Fruit fly (Drosophila melanogaster) whole organism, embryonic: ENCODE measurements around the gene bor.
A peak's percentile ranks its signal among the peaks of the same experiment; 100 is the strongest.

Experiments
- CG10267 ChIP-seq: fragments of 200-800 bp; sonication (Bioruptor generic); optimal IDR thresholded peaks from 2 replicates; lab custom pipeline; 2018; ENCODE audit warnings: missing biosample characterization, mild to moderate bottlenecking, missing genetic modification characterization, moderate library complexity
- CG10565 ChIP-seq: fragments of 200-800 bp; sonication (Bioruptor generic); optimal IDR thresholded peaks from 3 replicates; lab custom pipeline; 2016; ENCODE audit warnings: missing biosample characterization, mild to moderate bottlenecking, missing genetic modification characterization
- CG11085 ChIP-seq: fragments of 200-800 bp; sonication (Bioruptor generic); IDR thresholded peaks from 2 replicates; pipeline ENCODE4 v1.3.6; 2022; ENCODE audit warnings: missing biosample characterization, missing genetic modification characterization
- CG11695 ChIP-seq: fragments of 200-800 bp; sonication (Bioruptor generic); IDR thresholded peaks from 3 replicates; pipeline ENCODE4 v1.3.6; 2022; ENCODE audit warnings: missing biosample characterization, missing genetic modification characterization
- CG13123 ChIP-seq: fragments of 200-800 bp; sonication (Bioruptor generic); optimal IDR thresholded peaks from 2 replicates; lab custom pipeline; 2016; ENCODE audit warnings: missing biosample characterization, missing genetic modification characterization
- CG13894 ChIP-seq: fragments of 200-800 bp; sonication (Bioruptor generic); optimal IDR thresholded peaks from 3 replicates; lab custom pipeline; 2018; ENCODE audit warnings: missing biosample characterization, mild to moderate bottlenecking, missing genetic modification characterization, moderate library complexity
- CG14050 ChIP-seq: fragments of 200-800 bp; sonication (Bioruptor generic); IDR thresholded peaks from 3 replicates; pipeline ENCODE4 v1.3.6; 2022; ENCODE audit warnings: missing biosample characterization, missing genetic modification characterization
- CG15601 ChIP-seq: fragments of 200-800 bp; sonication (Bioruptor generic); optimal IDR thresholded peaks from 3 replicates; lab custom pipeline; 2019; ENCODE audit warnings: missing biosample characterization, mild to moderate bottlenecking, missing genetic modification characterization, moderate library complexity
- CG1647 ChIP-seq: fragments of 200-800 bp; sonication (Bioruptor generic); optimal IDR thresholded peaks from 3 replicates; lab custom pipeline; 2016; ENCODE audit warnings: missing biosample characterization, missing genetic modification characterization
- CG2678 ChIP-seq: fragments of 200-800 bp; sonication (Bioruptor generic); optimal IDR thresholded peaks from 3 replicates; lab custom pipeline; 2019; ENCODE audit warnings: missing biosample characterization, mild to moderate bottlenecking, missing genetic modification characterization, moderate library complexity
- CG31224 ChIP-seq: fragments of 200-800 bp; sonication (Bioruptor generic); IDR thresholded peaks from 2 replicates; pipeline ENCODE4 v1.3.6; 2022; ENCODE audit warnings: missing biosample characterization, missing genetic modification characterization
- CG32767 ChIP-seq: fragments of 200-800 bp; sonication (Bioruptor generic); IDR thresholded peaks from 2 replicates; pipeline ENCODE4 v1.3.6; 2022; ENCODE audit warnings: missing biosample characterization, missing genetic modification characterization
- CG34224 ChIP-seq: fragments of 200-800 bp; sonication (Bioruptor generic); IDR thresholded peaks from 3 replicates; pipeline ENCODE4 v1.3.6; 2022; ENCODE audit warnings: missing biosample characterization, missing genetic modification characterization; ENCODE audit not compliant: partially characterized antibody
- CG3995 ChIP-seq: fragments of 200-800 bp; sonication (Bioruptor generic); optimal IDR thresholded peaks from 3 replicates; lab custom pipeline; 2016; ENCODE audit warnings: missing biosample characterization, missing genetic modification characterization
- CG4617 ChIP-seq: fragments of 200-800 bp; sonication (Bioruptor generic); optimal IDR thresholded peaks from 3 replicates; lab custom pipeline; 2016; ENCODE audit warnings: missing biosample characterization, missing genetic modification characterization, borderline replicate concordance
- CG4707 ChIP-seq: fragments of 200-800 bp; sonication (Bioruptor generic); optimal IDR thresholded peaks from 2 replicates; lab custom pipeline; 2018; ENCODE audit warnings: missing biosample characterization, mild to moderate bottlenecking, missing genetic modification characterization, moderate library complexity
- CG6765 ChIP-seq: fragments of 200-800 bp; sonication (Bioruptor generic); optimal IDR thresholded peaks from 3 replicates; lab custom pipeline; 2017; ENCODE audit warnings: missing biosample characterization, mild to moderate bottlenecking, missing genetic modification characterization
- CG7786 ChIP-seq: fragments of 200-800 bp; sonication (Bioruptor generic); optimal IDR thresholded peaks from 2 replicates; lab custom pipeline; 2016; ENCODE audit warnings: missing biosample characterization, missing genetic modification characterization
- CG7963 ChIP-seq: fragments of 200-800 bp; sonication (Bioruptor generic); IDR thresholded peaks from 3 replicates; pipeline ENCODE4 v1.3.6; 2022; ENCODE audit warnings: missing biosample characterization, missing genetic modification characterization; ENCODE audit not compliant: partially characterized antibody
- CG8089 ChIP-seq: fragments of 200-800 bp; sonication (Bioruptor generic); optimal IDR thresholded peaks from 3 replicates; lab custom pipeline; 2016; ENCODE audit warnings: missing biosample characterization, missing genetic modification characterization
- CG8281 ChIP-seq: fragments of 200-800 bp; sonication (Bioruptor generic); optimal IDR thresholded peaks from 2 replicates; lab custom pipeline; 2018; ENCODE audit warnings: missing biosample characterization, mild to moderate bottlenecking, missing genetic modification characterization, moderate library complexity
- Chrac-16 ChIP-seq: fragments of 200-800 bp; sonication (Bioruptor generic); optimal IDR thresholded peaks from 3 replicates; lab custom pipeline; 2016; ENCODE audit warnings: missing biosample characterization, missing genetic modification characterization
- Dad ChIP-seq: fragments of 200-800 bp; sonication (Bioruptor generic); optimal IDR thresholded peaks from 3 replicates; lab custom pipeline; 2016; ENCODE audit warnings: missing biosample characterization, missing genetic modification characterization
- Dref ChIP-seq: fragments of 200-800 bp; sonication (Bioruptor generic); IDR thresholded peaks from 2 replicates; pipeline ENCODE4 v1.3.6; 2022; ENCODE audit warnings: missing biosample characterization, missing genetic modification characterization
- HLHmδ ChIP-seq: fragments of 200-800 bp; sonication (Bioruptor generic); optimal IDR thresholded peaks from 2 replicates; lab custom pipeline; 2018; ENCODE audit warnings: missing biosample characterization, mild to moderate bottlenecking, missing genetic modification characterization, moderate library complexity
- MBD-R2 ChIP-seq: fragments of 200-800 bp; sonication (Bioruptor generic); IDR thresholded peaks from 2 replicates; pipeline ENCODE4 v1.3.6; 2022; ENCODE audit warnings: missing biosample characterization, missing genetic modification characterization
- MTF-1 ChIP-seq: fragments of 200-800 bp; sonication (Bioruptor generic); optimal IDR thresholded peaks from 2 replicates; lab custom pipeline; 2018; ENCODE audit warnings: missing biosample characterization, mild to moderate bottlenecking, missing genetic modification characterization, borderline replicate concordance
- Mad ChIP-seq: fragments of 200-800 bp; sonication (Bioruptor generic); optimal IDR thresholded peaks from 2 replicates; lab custom pipeline; 2016; ENCODE audit warnings: missing biosample characterization, missing genetic modification characterization
- Rx ChIP-seq: fragments of 200-800 bp; sonication (Bioruptor generic); IDR thresholded peaks from 2 replicates; pipeline ENCODE4 v1.3.6; 2022; ENCODE audit warnings: missing biosample characterization, missing genetic modification characterization
- Sry-δ ChIP-seq: fragments of 200-800 bp; sonication (Bioruptor generic); optimal IDR thresholded peaks from 2 replicates; lab custom pipeline; 2016; ENCODE audit warnings: missing biosample characterization, missing genetic modification characterization
- Trl ChIP-seq, 3 experiments: fragments of >200 bp in 2 of 3; fragments of 200-800 bp in 1 of 3; sonication (Bioruptor generic) in 1 of 3; optimal IDR thresholded peaks; 2 replicates in 1 of 3; 3 replicates in 2 of 3; lab custom pipeline; 2016 to 2017; ENCODE audit warnings: missing biosample characterization in 1 of 3, missing genetic modification characterization in 1 of 3
- Usf ChIP-seq: fragments of 200-800 bp; sonication (Bioruptor generic); optimal IDR thresholded peaks from 2 replicates; lab custom pipeline; 2017; ENCODE audit warnings: missing genotype, missing biosample characterization, missing genetic modification characterization
- abd-A ChIP-seq: fragments of 200-800 bp; sonication (Bioruptor generic); optimal IDR thresholded peaks from 3 replicates; lab custom pipeline; 2019; ENCODE audit warnings: missing biosample characterization, mild to moderate bottlenecking, missing genetic modification characterization, moderate library complexity
- ap ChIP-seq: fragments of 200-800 bp; sonication (Bioruptor generic); IDR thresholded peaks from 2 replicates; pipeline ENCODE4 v1.3.6; 2022; ENCODE audit warnings: missing biosample characterization, missing genetic modification characterization
- croc ChIP-seq: fragments of 200-800 bp; sonication (Bioruptor generic); conservative IDR thresholded peaks from 3 replicates; pipeline ENCODE4 v1.3.6; 2022; ENCODE audit warnings: missing biosample characterization, missing genetic modification characterization
- fd102C ChIP-seq: fragments of 200-800 bp; sonication (Bioruptor generic); optimal IDR thresholded peaks from 2 replicates; lab custom pipeline; 2018; ENCODE audit warnings: missing biosample characterization, mild to moderate bottlenecking, missing genetic modification characterization, moderate library complexity
- gce ChIP-seq: fragments of 200-800 bp; sonication (Bioruptor generic); IDR thresholded peaks from 3 replicates; pipeline ENCODE4 v1.3.6; 2022; ENCODE audit warnings: missing biosample characterization, missing genetic modification characterization
- gsb-n ChIP-seq: fragments of 200-800 bp; sonication (Bioruptor generic); optimal IDR thresholded peaks from 3 replicates; lab custom pipeline; 2018; ENCODE audit warnings: missing biosample characterization, mild to moderate bottlenecking, missing genetic modification characterization
- lov ChIP-seq, 2 experiments: fragments of 200-800 bp in 1 of 2; fragments of >200 bp in 1 of 2; sonication (Bioruptor generic) in 1 of 2; IDR thresholded peaks in 1 of 2; optimal IDR thresholded peaks in 1 of 2; 2 replicates in 1 of 2; 3 replicates in 1 of 2; pipeline versions ENCODE4 v1.3.6 to Lab custom; 2017 to 2022; ENCODE audit warnings: missing biosample characterization in 1 of 2, missing genetic modification characterization in 1 of 2
- org-1 ChIP-seq: fragments of 200-800 bp; sonication (Bioruptor generic); optimal IDR thresholded peaks from 2 replicates; lab custom pipeline; 2017; ENCODE audit warnings: missing biosample characterization, missing genetic modification characterization
- pita ChIP-seq: fragments of 200-800 bp; sonication (Bioruptor generic); optimal IDR thresholded peaks from 2 replicates; lab custom pipeline; 2017; ENCODE audit warnings: missing biosample characterization, mild to moderate bottlenecking, missing genetic modification characterization
- salm ChIP-seq: fragments of 200-800 bp; sonication (Bioruptor generic); optimal IDR thresholded peaks from 2 replicates; lab custom pipeline; 2018; ENCODE audit warnings: missing biosample characterization, mild to moderate bottlenecking, missing genetic modification characterization
- sc ChIP-seq, 3 experiments: fragments of >200 bp in 2 of 3; fragments of 200-800 bp in 1 of 3; sonication (Bioruptor generic) in 1 of 3; optimal IDR thresholded peaks; 2 replicates in 2 of 3; 3 replicates in 1 of 3; lab custom pipeline; 2017; ENCODE audit warnings: mild to moderate bottlenecking in 1 of 3, missing biosample characterization in 1 of 3, missing genetic modification characterization in 1 of 3, missing genetic modification reagents in 1 of 3
- ssp ChIP-seq: fragments of 200-800 bp; sonication (Bioruptor generic); IDR thresholded peaks from 2 replicates; pipeline ENCODE4 v1.3.6; 2022; ENCODE audit warnings: missing biosample characterization, missing genetic modification characterization
- tap ChIP-seq: fragments of 200-800 bp; optimal IDR thresholded peaks from 3 replicates; lab custom pipeline; 2019; ENCODE audit warnings: missing biosample characterization, mild to moderate bottlenecking, missing genetic modification characterization, moderate library complexity
- trem ChIP-seq: fragments of 200-800 bp; optimal IDR thresholded peaks from 3 replicates; lab custom pipeline; 2019; ENCODE audit warnings: missing biosample characterization, mild to moderate bottlenecking, missing genetic modification characterization, moderate library complexity
- trh ChIP-seq: fragments of 200-800 bp; sonication (Bioruptor generic); optimal IDR thresholded peaks from 2 replicates; lab custom pipeline; 2016; ENCODE audit warnings: missing biosample characterization, missing genetic modification characterization
- tx ChIP-seq: fragments of 200-800 bp; sonication (Bioruptor generic); optimal IDR thresholded peaks from 2 replicates; lab custom pipeline; 2016; ENCODE audit warnings: missing biosample characterization, missing genetic modification characterization
- wek ChIP-seq: fragments of 200-800 bp; sonication (Bioruptor generic); optimal IDR thresholded peaks from 3 replicates; lab custom pipeline; 2018; ENCODE audit warnings: missing biosample characterization, mild to moderate bottlenecking, missing genetic modification characterization, moderate library complexity

Gene bor

dm6 chr3R:16230080-16230670 lies 33.7 kb downstream of the bor start (continued):
- peak; percentile 27 for TF ChIP-seq CG8281 (tag; lab: Kevin White, UChicago)
- TF ChIP-seq CG11085, result no peak
- no peak for TF ChIP-seq Mad (GFP tag; lab: Kevin White, UChicago)
- TF ChIP-seq pita (GFP tag; lab: Kevin White, UChicago), result no peak
- TF ChIP-seq CG15601 (tag; lab: Kevin White, UChicago), result no peak
- no peak for TF ChIP-seq CG6765 (GFP tag; lab: Kevin White, UChicago)
- TF ChIP-seq tap, result no peak
- TF ChIP-seq gce (GFP tag; lab: Robert Waterston, UW), result no peak
- TF ChIP-seq lov (optimal IDR thresholded peaks at IDR 0.05; lab: Kevin White, UChicago), result no peak
- no peak for TF ChIP-seq lov (GFP tag; IDR thresholded peaks at IDR 0.05; lab: Robert Waterston, UW)
- TF ChIP-seq HLHmδ (GFP tag; lab: Kevin White, UChicago), result no peak
- no peak for TF ChIP-seq trem
- TF ChIP-seq ap, result no peak
- no peak for TF ChIP-seq Chrac-16
- TF ChIP-seq CG31224 (GFP tag; lab: Robert Waterston, UW), result no peak
- TF ChIP-seq CG1647, result no peak
- TF ChIP-seq CG4617 (GFP tag; lab: Kevin White, UChicago), result no peak
- peak; percentile 4 for TF ChIP-seq org-1
- TF ChIP-seq ssp, result no peak
- TF ChIP-seq CG11695 (GFP tag; lab: Robert Waterston, UW), result no peak
- TF ChIP-seq CG7786 (GFP tag; lab: Kevin White, UChicago), result no peak
- no peak for TF ChIP-seq Trl (optimal IDR thresholded peaks at IDR 0.05; lab: Kevin White, UChicago)
- TF ChIP-seq Trl (GFP tag; optimal IDR thresholded peaks at IDR 0.05; lab: Kevin White, UChicago), result no peak
- no peak for TF ChIP-seq Sry-δ
- TF ChIP-seq trh (GFP tag; lab: Kevin White, UChicago), result no peak
- TF ChIP-seq Dref (GFP tag; lab: Robert Waterston, UW), result no peak
- no peak for TF ChIP-seq salm (tag; lab: Kevin White, UChicago)
- no peak for TF ChIP-seq CG3995 (GFP tag; lab: Kevin White, UChicago)
- no peak for TF ChIP-seq CG10267 (tag; lab: Kevin White, UChicago)
- no peak for TF ChIP-seq fd102C (GFP tag; lab: Kevin White, UChicago)
- TF ChIP-seq CG10565 (GFP tag; lab: Kevin White, UChicago), result no peak
- no peak for TF ChIP-seq sc (optimal IDR thresholded peaks at IDR 0.05; lab: Kevin White, UChicago)
- TF ChIP-seq sc (GFP tag; optimal IDR thresholded peaks at IDR 0.05; lab: Kevin White, UChicago), result no peak
- TF ChIP-seq CG32767 (GFP tag; lab: Robert Waterston, UW), result no peak
- no peak for TF ChIP-seq CG8089 (GFP tag; lab: Kevin White, UChicago)
- TF ChIP-seq wek (GFP tag; lab: Kevin White, UChicago), result no peak
- TF ChIP-seq tx (GFP tag; lab: Kevin White, UChicago), result no peak
- TF ChIP-seq CG13894 (tag; lab: Kevin White, UChicago), result peak; percentile 23
- no peak for TF ChIP-seq Dad (GFP tag; lab: Kevin White, UChicago)
- TF ChIP-seq MTF-1, result no peak
- no peak for TF ChIP-seq Usf (GFP tag; lab: Kevin White, UChicago)
- no peak for TF ChIP-seq CG4707 (GFP tag; lab: Kevin White, UChicago)
- TF ChIP-seq MBD-R2 (GFP tag; lab: Robert Waterston, UW), result no peak
- TF ChIP-seq CG34224 (GFP tag; lab: Robert Waterston, UW), result no peak
- no peak for TF ChIP-seq CG13123 (GFP tag; lab: Kevin White, UChicago)
- TF ChIP-seq CG14050 (GFP tag; lab: Robert Waterston, UW), result no peak
- no peak for TF ChIP-seq croc (GFP tag; lab: Robert Waterston, UW)
- TF ChIP-seq CG2678 (tag; lab: Kevin White, UChicago), result peak; percentile 31
- no peak for TF ChIP-seq CG7963 (GFP tag; lab: Robert Waterston, UW)
- no peak for TF ChIP-seq Rx (GFP tag; lab: Robert Waterston, UW)
- TF ChIP-seq abd-A (tag; lab: Kevin White, UChicago), result peak; percentile 95
- TF ChIP-seq gsb-n (tag; lab: Kevin White, UChicago), result peak; percentile 3
